Worm (Caenorhabditis elegans): ENCODE results near the gene K05F1.10.
"Not testable (repeated sequence)": the region's sequence is repeated elsewhere in the genome, so short reads cannot be mapped to it uniquely, and the experiment has no call there.

K05F1.10 gene

DNA sequence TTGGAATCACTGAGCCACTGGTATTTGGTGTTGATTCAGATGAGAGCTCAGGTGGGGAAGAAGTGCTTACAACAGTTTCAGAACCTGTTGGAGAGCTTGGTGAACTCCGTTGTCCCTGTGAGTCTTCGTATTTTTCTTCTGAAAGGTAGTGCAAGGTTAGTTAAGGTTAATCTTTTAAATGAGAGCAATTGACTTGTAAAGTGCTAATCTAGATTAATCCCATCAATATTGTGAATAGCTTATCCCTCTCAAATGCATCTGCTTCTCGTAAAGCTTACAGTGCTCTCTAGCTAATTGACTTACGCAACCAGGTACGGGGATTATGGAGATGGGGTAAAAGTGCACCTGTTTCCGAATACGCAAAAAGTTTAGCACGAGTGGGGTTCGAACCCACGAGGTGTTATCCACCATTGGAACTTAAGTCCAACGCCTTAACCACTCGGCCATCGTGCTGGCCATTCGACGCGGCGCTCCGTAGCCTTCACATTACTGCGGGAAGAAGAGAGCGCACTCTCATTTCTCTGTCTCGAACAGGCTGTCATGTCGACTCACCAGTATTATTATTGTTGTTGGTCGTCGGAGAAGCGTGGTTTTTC lies 32.6 kb downstream of the K05F1.10 start (continued):
- TF ChIP-seq eyg-1 (tag; optimal IDR thresholded peaks at IDR 0.05) (peak; percentile 43), pqm-1 (tag; optimal IDR thresholded peaks at IDR 0.05) (peak; percentile 9), fax-1 (tag; optimal IDR thresholded peaks at IDR 0.05) (peak; percentile 38), pha-4 (tag; optimal IDR thresholded peaks at IDR 0.05) (no peak), dve-1 (tag; optimal IDR thresholded peaks at IDR 0.05) (peak; percentile 66), ceh-30 (tag; optimal IDR thresholded peaks at IDR 0.05) (no peak), ceh-45 (GFP tag; IDR thresholded peaks at IDR 0.05) (0 out of 2 replicates have a peak, but pooled peaks have one; percentile 20), ama-1 (optimal IDR thresholded peaks at IDR 0.05) (no peak), pat-9 (tag; optimal IDR thresholded peaks at IDR 0.05) (peak; percentile 53), lim-6 (tag; optimal IDR thresholded peaks at IDR 0.05) (no peak), ceh-9 (tag; optimal IDR thresholded peaks at IDR 0.05) (no peak), fkh-10 (GFP tag; optimal IDR thresholded peaks at IDR 0.05) (no peak), lin-11 (tag; optimal IDR thresholded peaks at IDR 0.05) (peak; percentile 12), odd-2 (tag; optimal IDR thresholded peaks at IDR 0.05) (no peak), hlh-15 (tag; optimal IDR thresholded peaks at IDR 0.05) (no peak), ceh-22 (tag; optimal IDR thresholded peaks at IDR 0.05) (no peak), ceh-2 (tag; optimal IDR thresholded peaks at IDR 0.05) (peak; percentile 46)

DNA sequence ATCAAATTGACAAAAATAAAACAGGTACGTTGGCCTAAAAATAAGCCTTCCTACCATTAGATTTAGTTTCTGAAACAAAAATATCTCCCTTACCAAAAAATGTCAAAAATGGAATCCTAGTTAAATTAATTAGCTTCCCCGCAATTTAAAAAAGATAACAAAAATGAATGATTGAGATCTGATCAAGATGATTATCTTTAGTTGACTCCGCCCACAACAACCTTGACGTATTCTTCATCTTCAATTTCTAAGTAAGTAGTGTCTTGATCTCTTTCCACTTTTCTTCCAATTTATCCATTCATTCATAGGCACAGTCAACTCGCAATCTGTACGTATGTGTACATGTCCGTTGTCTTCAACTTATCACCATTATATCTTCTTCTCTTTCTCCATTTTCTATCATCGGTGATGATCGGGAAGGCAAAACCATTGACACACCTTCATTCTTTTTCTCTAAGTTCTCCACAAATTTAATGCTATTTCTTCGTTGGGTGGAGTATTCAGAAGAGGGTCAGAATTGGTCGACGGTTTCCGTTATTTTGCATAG lies 36.9 kb downstream of the K05F1.10 start:
- TF ChIP-seq tbx-7 (tag; optimal IDR thresholded peaks at IDR 0.05) = no peak
- no peak for TF ChIP-seq syd-9 (tag; optimal IDR thresholded peaks at IDR 0.05)
- no peak for TF ChIP-seq madf-2 (tag; optimal IDR thresholded peaks at IDR 0.05)
- no peak for TF ChIP-seq unc-86 (tag; optimal IDR thresholded peaks at IDR 0.05)
- no peak for TF ChIP-seq fax-1 (tag; optimal IDR thresholded peaks at IDR 0.05)
- no peak for TF ChIP-seq ceh-6 (GFP tag; optimal IDR thresholded peaks at IDR 0.05)
- TF ChIP-seq pax-1 (tag; optimal IDR thresholded peaks at IDR 0.05) = no peak
- no peak for TF ChIP-seq ceh-14 (tag; optimal IDR thresholded peaks at IDR 0.05)
- TF ChIP-seq ceh-2 (tag; optimal IDR thresholded peaks at IDR 0.05) = no peak
- TF ChIP-seq ceh-31 (tag; optimal IDR thresholded peaks at IDR 0.05) = no peak
- no peak for TF ChIP-seq ets-4 (tag; optimal IDR thresholded peaks at IDR 0.05)
- no peak for TF ChIP-seq nhr-11 (tag; optimal IDR thresholded peaks at IDR 0.05)
- TF ChIP-seq ceh-48 (tag; optimal IDR thresholded peaks at IDR 0.05) = no peak
- TF ChIP-seq fkh-6 (tag; optimal IDR thresholded peaks at IDR 0.05) = no peak
- no peak for TF ChIP-seq hlh-8 (tag; optimal IDR thresholded peaks at IDR 0.05)
- no peak for TF ChIP-seq pha-4 (tag; optimal IDR thresholded peaks at IDR 0.05)
- no peak for TF ChIP-seq ahr-1 (tag; optimal IDR thresholded peaks at IDR 0.05)
- TF ChIP-seq C38D4.7 (GFP tag; optimal IDR thresholded peaks at IDR 0.05) = no peak
- TF ChIP-seq dmd-4 (tag; optimal IDR thresholded peaks at IDR 0.05; ENCODE audit: borderline replicate concordance) = no peak

DNA sequence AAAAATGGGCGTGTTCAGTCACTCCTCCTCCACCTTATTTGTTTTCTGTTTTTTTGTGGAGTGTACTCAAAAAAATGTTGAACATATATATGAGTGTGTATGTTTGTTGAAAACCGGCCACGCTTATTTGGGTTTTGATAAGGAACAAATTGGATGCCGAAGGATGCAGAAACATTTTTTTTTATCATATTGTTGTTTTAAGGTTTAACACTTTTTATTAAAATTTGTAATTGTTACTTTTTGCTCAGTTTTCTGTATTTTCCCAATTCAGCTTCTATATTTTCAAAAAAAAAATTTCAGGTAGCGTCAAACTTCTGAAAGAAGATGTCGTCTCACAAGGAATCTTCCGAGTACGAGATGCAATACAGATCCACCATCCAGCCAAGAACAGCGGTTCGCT lies 40.0 kb downstream of the K05F1.10 start, which contains the start of gene ifb-1:
ifb-1 (plus strand) TSS at position 301 of the 400 bp plus-strand sequence.
- TF ChIP-seq elt-4 (tag; optimal IDR thresholded peaks at IDR 0.05) = no peak
- no peak for TF ChIP-seq pha-2 (tag; optimal IDR thresholded peaks at IDR 0.05)

DNA sequence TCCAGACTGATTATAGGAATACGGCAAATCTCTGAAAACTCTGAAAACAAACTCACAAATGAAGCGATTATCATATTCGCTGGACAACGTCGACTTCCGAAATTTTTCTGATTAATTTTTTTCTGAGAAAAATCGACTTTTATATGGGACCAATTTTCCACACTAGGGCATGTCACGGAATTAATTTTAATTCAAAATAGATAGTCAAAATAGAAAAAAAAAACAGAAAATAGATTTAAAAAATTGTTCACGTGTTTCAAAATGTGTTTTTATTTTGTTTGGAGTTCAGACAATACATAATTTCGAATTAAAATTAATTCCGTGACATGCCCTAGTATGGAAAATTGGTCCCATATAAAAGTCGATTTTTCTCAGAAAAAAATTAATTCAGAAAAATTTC lies 47.6 kb downstream of the K05F1.10 start, which contains the start of the genes F10C1.3 and F10C1.23:
F10C1.3 (minus strand) TSS at position 101 of the 400 bp plus-strand sequence.
F10C1.23 (plus strand) TSS at position 385 of the 400 bp plus-strand sequence.
- TF ChIP-seq fax-1, tbx-2, sox-4 (tag; optimal IDR thresholded peaks at IDR 0.05): not testable (repeated sequence)
